Worm (Caenorhabditis elegans): Measurements from ENCODE around the gene F41G4.13.
"Not testable (repeated sequence)": the region's sequence is repeated elsewhere in the genome, so short reads cannot be mapped to it uniquely, and the experiment has no call there.

Gene F41G4.13

ce11 chrX:16834691-16835090, at the start of gene F41G4.13:
TSS of gene F41G4.13 (minus strand) at chrX:16834791.
- not testable (repeated sequence) for TF ChIP-seq tbx-37 (GFP tag; conservative IDR thresholded peaks at IDR 0.05); aly-1 (tag; optimal IDR thresholded peaks at IDR 0.05); flt-1 (GFP tag; IDR thresholded peaks at IDR 0.05)

- TF ChIP-seq B0310.2 (tag; optimal IDR thresholded peaks at IDR 0.05) (no peak), pes-1 (GFP tag; IDR thresholded peaks at IDR 0.05) (no peak), ama-1 (optimal IDR thresholded peaks at IDR 0.05) (no peak), hmbx-1 (tag; optimal IDR thresholded peaks at IDR 0.05) (no peak), flt-1 (GFP tag; IDR thresholded peaks at IDR 0.05) (no peak), tbx-11 (GFP tag; IDR thresholded peaks at IDR 0.05) (no peak), tra-4 (tag; optimal IDR thresholded peaks at IDR 0.05) (no peak), hnd-1 (tag; optimal IDR thresholded peaks at IDR 0.05) (no peak), tbx-37 (GFP tag; conservative IDR thresholded peaks at IDR 0.05) (no peak), sea-1 (GFP tag; conservative IDR thresholded peaks at IDR 0.05) (no peak), aly-1 (tag; optimal IDR thresholded peaks at IDR 0.05) (no peak)
Observed at ce11 chrX:16884075-16884474, 49.5 kb upstream of the F41G4.13 start.

ce11 chrX:16883426-16883825, 48.8 kb upstream of the F41G4.13 start, which contains the start of gene Y13C8A.1:
TSS of gene Y13C8A.1 (plus strand) at chrX:16883726.
- not testable (repeated sequence) for TF ChIP-seq tbx-11 (GFP tag; IDR thresholded peaks at IDR 0.05); scrt-1 (GFP tag; IDR thresholded peaks at IDR 0.05); sea-1 (GFP tag; conservative IDR thresholded peaks at IDR 0.05)

ce11 chrX:16880426-16880825, 45.8 kb upstream of the F41G4.13 start, which contains the start of gene acs-9:
TSS of gene acs-9 (minus strand) at chrX:16880526.
- TF ChIP-seq ets-7 (tag; optimal IDR thresholded peaks at IDR 0.05) (no peak), ceh-36 (tag; optimal IDR thresholded peaks at IDR 0.05) (no peak), pes-1 (GFP tag; IDR thresholded peaks at IDR 0.05) (no peak), F13C5.2 (tag; optimal IDR thresholded peaks at IDR 0.05) (no peak), hnd-1 (tag; optimal IDR thresholded peaks at IDR 0.05) (no peak), B0310.2 (tag; optimal IDR thresholded peaks at IDR 0.05) (no peak), aly-1 (tag; optimal IDR thresholded peaks at IDR 0.05) (no peak), ceh-13 (GFP tag; optimal IDR thresholded peaks at IDR 0.05) (no peak), ama-1 (optimal IDR thresholded peaks at IDR 0.05) (no peak), tbx-37 (GFP tag; conservative IDR thresholded peaks at IDR 0.05) (no peak), hmbx-1 (tag; optimal IDR thresholded peaks at IDR 0.05) (no peak), tbx-11 (GFP tag; IDR thresholded peaks at IDR 0.05) (no peak), scrt-1 (GFP tag; IDR thresholded peaks at IDR 0.05) (no peak), sea-1 (GFP tag; conservative IDR thresholded peaks at IDR 0.05) (no peak), tra-4 (tag; optimal IDR thresholded peaks at IDR 0.05) (no peak), flt-1 (GFP tag; IDR thresholded peaks at IDR 0.05) (no peak), hmg-4 (GFP tag; optimal IDR thresholded peaks at IDR 0.05) (no peak)

ce11 chrX:16872446-16872962, 37.9 kb upstream of the F41G4.13 start, which contains the start of gene T20F7.1:
TSS of gene T20F7.1 (plus strand) at chrX:16872912.
- TF ChIP-seq F13C5.2 (tag; optimal IDR thresholded peaks at IDR 0.05) (peak; percentile 47), hmg-4 (GFP tag; optimal IDR thresholded peaks at IDR 0.05) (peak; percentile 19), hnd-1 (tag; optimal IDR thresholded peaks at IDR 0.05) (no peak)

ce11 chrX:16871355-16871754, 36.8 kb upstream of the F41G4.13 start:
- TF ChIP-seq scrt-1 (GFP tag; IDR thresholded peaks at IDR 0.05) = no peak

ce11 chrX:16868931-16869330, 34.3 kb upstream of the F41G4.13 start, which contains the start of gene aakg-2:
TSS of gene aakg-2 (minus strand) at chrX:16869031.
- TF ChIP-seq pes-1 (GFP tag; IDR thresholded peaks at IDR 0.05) (no peak), sea-1 (GFP tag; conservative IDR thresholded peaks at IDR 0.05) (no peak), hmbx-1 (tag; optimal IDR thresholded peaks at IDR 0.05) (no peak), hmg-4 (GFP tag; optimal IDR thresholded peaks at IDR 0.05) (no peak), ama-1 (optimal IDR thresholded peaks at IDR 0.05) (no peak), B0310.2 (tag; optimal IDR thresholded peaks at IDR 0.05) (no peak), aly-1 (tag; optimal IDR thresholded peaks at IDR 0.05) (no peak), flt-1 (GFP tag; IDR thresholded peaks at IDR 0.05) (no peak), tbx-37 (GFP tag; conservative IDR thresholded peaks at IDR 0.05) (no peak), ceh-36 (tag; optimal IDR thresholded peaks at IDR 0.05) (no peak), ceh-13 (GFP tag; optimal IDR thresholded peaks at IDR 0.05) (no peak), tbx-11 (GFP tag; IDR thresholded peaks at IDR 0.05) (no peak), tra-4 (tag; optimal IDR thresholded peaks at IDR 0.05) (no peak), hnd-1 (tag; optimal IDR thresholded peaks at IDR 0.05) (no peak), scrt-1 (GFP tag; IDR thresholded peaks at IDR 0.05) (no peak)

- TF ChIP-seq B0310.2 (tag; optimal IDR thresholded peaks at IDR 0.05) = no peak
- no peak for TF ChIP-seq flt-1 (GFP tag; IDR thresholded peaks at IDR 0.05)
- TF ChIP-seq hnd-1 (tag; optimal IDR thresholded peaks at IDR 0.05) = no peak
- TF ChIP-seq hmg-4 (GFP tag; optimal IDR thresholded peaks at IDR 0.05) = no peak
- TF ChIP-seq aly-1 (tag; optimal IDR thresholded peaks at IDR 0.05) = no peak
- no peak for TF ChIP-seq ceh-36 (tag; optimal IDR thresholded peaks at IDR 0.05)
Observed at ce11 chrX:16865675-16866074, 31.1 kb upstream of the F41G4.13 start.

- TF ChIP-seq hmbx-1 (tag; optimal IDR thresholded peaks at IDR 0.05) = no peak
- TF ChIP-seq scrt-1 (GFP tag; IDR thresholded peaks at IDR 0.05) = no peak
- no peak for TF ChIP-seq tbx-11 (GFP tag; IDR thresholded peaks at IDR 0.05)
- no peak for TF ChIP-seq B0310.2 (tag; optimal IDR thresholded peaks at IDR 0.05)
- no peak for TF ChIP-seq aly-1 (tag; optimal IDR thresholded peaks at IDR 0.05)
- TF ChIP-seq ceh-13 (GFP tag; optimal IDR thresholded peaks at IDR 0.05) = no peak
- TF ChIP-seq flt-1 (GFP tag; IDR thresholded peaks at IDR 0.05) = no peak
- TF ChIP-seq tra-4 (tag; optimal IDR thresholded peaks at IDR 0.05) = no peak
- TF ChIP-seq sea-1 (GFP tag; conservative IDR thresholded peaks at IDR 0.05) = no peak
- TF ChIP-seq ets-7 (tag; optimal IDR thresholded peaks at IDR 0.05) = no peak
- no peak for TF ChIP-seq F13C5.2 (tag; optimal IDR thresholded peaks at IDR 0.05)
- no peak for TF ChIP-seq ceh-36 (tag; optimal IDR thresholded peaks at IDR 0.05)
Observed at ce11 chrX:16865016-16865415, 30.4 kb upstream of the F41G4.13 start.

Measured in whole organism, early embryonic.